Fruit fly (Drosophila melanogaster): ENCODE data around the gene y.

Gene y

dm6 chrX:379527-379926 lies 23.2 kb downstream of the y start:
- TF ChIP-seq CG8478 (optimal IDR thresholded peaks at IDR 0.05) (no peak), pan (optimal IDR thresholded peaks at IDR 0.05) (no peak), psq (optimal IDR thresholded peaks at IDR 0.05) (no peak), EcR (GFP tag; optimal IDR thresholded peaks at IDR 0.05) (no peak), Dll (optimal IDR thresholded peaks at IDR 0.05) (no peak), usp (GFP tag; optimal IDR thresholded peaks at IDR 0.05) (no peak)

- TF ChIP-seq pan (optimal IDR thresholded peaks at IDR 0.05) (no peak), CG8478 (optimal IDR thresholded peaks at IDR 0.05) (no peak), EcR (GFP tag; optimal IDR thresholded peaks at IDR 0.05) (no peak), Dll (optimal IDR thresholded peaks at IDR 0.05) (no peak), usp (GFP tag; optimal IDR thresholded peaks at IDR 0.05) (no peak), psq (optimal IDR thresholded peaks at IDR 0.05) (no peak)
These were observed 29.6 kb downstream of the y start for dm6 chrX:385751-386492.

- TF ChIP-seq EcR (GFP tag; optimal IDR thresholded peaks at IDR 0.05), result no peak
- no peak for TF ChIP-seq CG8478 (optimal IDR thresholded peaks at IDR 0.05)
- TF ChIP-seq usp (GFP tag; optimal IDR thresholded peaks at IDR 0.05), result no peak
- no peak for TF ChIP-seq psq (optimal IDR thresholded peaks at IDR 0.05)
- TF ChIP-seq pan (optimal IDR thresholded peaks at IDR 0.05), result no peak
- no peak for TF ChIP-seq Dll (optimal IDR thresholded peaks at IDR 0.05)
These were observed 34.1 kb downstream of the y start for dm6 chrX:390457-390856.

- TF ChIP-seq EcR (GFP tag; optimal IDR thresholded peaks at IDR 0.05) (no peak), Dll (optimal IDR thresholded peaks at IDR 0.05) (no peak), pan (optimal IDR thresholded peaks at IDR 0.05) (no peak), CG8478 (optimal IDR thresholded peaks at IDR 0.05) (no peak), usp (GFP tag; optimal IDR thresholded peaks at IDR 0.05) (no peak), psq (optimal IDR thresholded peaks at IDR 0.05) (no peak)
These were observed 35.9 kb downstream of the y start for dm6 chrX:392242-392641.

- TF ChIP-seq usp (GFP tag; optimal IDR thresholded peaks at IDR 0.05), result no peak
- no peak for TF ChIP-seq EcR (GFP tag; optimal IDR thresholded peaks at IDR 0.05)
- TF ChIP-seq CG8478 (optimal IDR thresholded peaks at IDR 0.05), result no peak
- no peak for TF ChIP-seq psq (optimal IDR thresholded peaks at IDR 0.05)
- no peak for TF ChIP-seq Dll (optimal IDR thresholded peaks at IDR 0.05)
- TF ChIP-seq pan (optimal IDR thresholded peaks at IDR 0.05), result no peak
These were observed 36.7 kb downstream of the y start for dm6 chrX:392979-393378.

- TF ChIP-seq pan (optimal IDR thresholded peaks at IDR 0.05) (no peak), psq (optimal IDR thresholded peaks at IDR 0.05) (no peak)
These were observed 39.4 kb downstream of the y start, which contains the start of gene sc for dm6 chrX:395746-396145. Gene sc (plus strand): TSS chrX:396060.

dm6 chrX:399732-400131 lies 43.4 kb downstream of the y start:
- TF ChIP-seq psq (optimal IDR thresholded peaks at IDR 0.05) (no peak), Dll (optimal IDR thresholded peaks at IDR 0.05) (no peak), CG8478 (optimal IDR thresholded peaks at IDR 0.05) (no peak), EcR (GFP tag; optimal IDR thresholded peaks at IDR 0.05) (no peak)

- TF ChIP-seq usp (GFP tag; optimal IDR thresholded peaks at IDR 0.05) (no peak), Dll (optimal IDR thresholded peaks at IDR 0.05) (no peak), CG8478 (optimal IDR thresholded peaks at IDR 0.05) (no peak), pan (optimal IDR thresholded peaks at IDR 0.05) (no peak), EcR (GFP tag; optimal IDR thresholded peaks at IDR 0.05) (no peak), psq (optimal IDR thresholded peaks at IDR 0.05) (no peak)
These were observed 50.0 kb downstream of the y start for dm6 chrX:406306-406705.

dm6 chrX:407455-407854 lies 51.1 kb downstream of the y start:
- TF ChIP-seq EcR (GFP tag; optimal IDR thresholded peaks at IDR 0.05) (no peak), Dll (optimal IDR thresholded peaks at IDR 0.05) (no peak), CG8478 (optimal IDR thresholded peaks at IDR 0.05) (no peak), pan (optimal IDR thresholded peaks at IDR 0.05) (no peak), psq (optimal IDR thresholded peaks at IDR 0.05) (no peak), usp (GFP tag; optimal IDR thresholded peaks at IDR 0.05) (no peak)

- TF ChIP-seq usp (GFP tag; optimal IDR thresholded peaks at IDR 0.05), result no peak
- no peak for TF ChIP-seq CG8478 (optimal IDR thresholded peaks at IDR 0.05)
- TF ChIP-seq pan (optimal IDR thresholded peaks at IDR 0.05), result no peak
- no peak for TF ChIP-seq psq (optimal IDR thresholded peaks at IDR 0.05)
- TF ChIP-seq Dll (optimal IDR thresholded peaks at IDR 0.05), result no peak
- TF ChIP-seq EcR (GFP tag; optimal IDR thresholded peaks at IDR 0.05), result no peak
These were observed 53.1 kb downstream of the y start for dm6 chrX:409370-409769.

All from whole organism.